Worm (Caenorhabditis elegans): Measurements from ENCODE around the gene fbxb-62.

DNA sequence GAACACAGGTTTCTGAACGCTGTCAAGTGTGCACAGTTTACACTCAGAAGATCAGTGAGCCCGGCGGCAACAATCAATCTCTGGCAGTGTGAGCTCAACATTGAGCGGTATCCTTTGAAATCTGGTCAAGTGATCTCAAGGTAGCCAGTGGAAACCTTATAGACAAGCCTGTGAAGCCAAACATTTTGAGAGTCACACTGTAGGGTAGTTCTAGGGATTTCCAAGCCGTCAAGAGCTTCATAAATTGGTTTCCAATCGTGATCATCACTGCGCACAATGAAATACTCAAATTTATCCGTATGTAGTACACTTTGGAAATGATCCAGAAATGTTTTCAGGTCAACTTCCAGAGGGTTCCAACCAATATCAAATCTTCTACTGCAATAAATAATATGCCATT is 5.1 kb upstream of the fbxb-62 start, which contains the start of gene F55C9.15:
- TF ChIP-seq F49E8.2 (tag; optimal IDR thresholded peaks at IDR 0.05; ENCODE audit: insufficient read depth) = no peak
- no peak for TF ChIP-seq bed-1 (GFP tag; IDR thresholded peaks at IDR 0.05)
- TF ChIP-seq unc-62 (GFP tag; optimal IDR thresholded peaks at IDR 0.05) = no peak

All from whole organism, young adult.